Fruit fly (Drosophila melanogaster) whole organism, embryonic: ENCODE measurements around the gene vers.

Experiments used
- Aef1 ChIP-seq: fragments of 200-800 bp; sonication (Bioruptor generic); IDR thresholded peaks from 3 replicates; pipeline ENCODE4 v1.3.6; 2022; ENCODE audit warnings: missing biosample characterization, missing genetic modification characterization
- CG12659 ChIP-seq: fragments of 200-800 bp; sonication (Bioruptor generic); optimal IDR thresholded peaks from 3 replicates; lab custom pipeline; 2017; ENCODE audit warnings: mild to moderate bottlenecking, missing biosample characterization, missing genetic modification reagents, missing genetic modification characterization
- CG13287 ChIP-seq: fragments of 200-800 bp; sonication (Bioruptor generic); IDR thresholded peaks from 2 replicates; pipeline ENCODE4 v1.3.6; 2022; ENCODE audit warnings: missing biosample characterization, missing genetic modification characterization; ENCODE audit not compliant: partially characterized antibody
- CG13296 ChIP-seq: fragments of 200-800 bp; sonication (Bioruptor generic); optimal IDR thresholded peaks from 3 replicates; lab custom pipeline; 2018; ENCODE audit warnings: missing biosample characterization, mild to moderate bottlenecking, missing genetic modification characterization
- CG16813 ChIP-seq: fragments of 200-800 bp; sonication (Bioruptor generic); IDR thresholded peaks from 3 replicates; pipeline ENCODE4 v1.3.6; 2022; ENCODE audit warnings: missing biosample characterization, missing genetic modification characterization; ENCODE audit not compliant: partially characterized antibody
- CG17359 ChIP-seq: fragments of 200-800 bp; sonication (Bioruptor generic); optimal IDR thresholded peaks from 3 replicates; lab custom pipeline; 2018; ENCODE audit warnings: missing biosample characterization, mild to moderate bottlenecking, missing genetic modification characterization, moderate library complexity
- CG17912 ChIP-seq: fragments of 200-800 bp; sonication (Bioruptor generic); optimal IDR thresholded peaks from 2 replicates; lab custom pipeline; 2018; ENCODE audit warnings: missing biosample characterization, mild to moderate bottlenecking, missing genetic modification characterization
- CG2875 ChIP-seq: fragments of 200-800 bp; sonication (Bioruptor generic); optimal IDR thresholded peaks from 2 replicates; lab custom pipeline; 2017; ENCODE audit warnings: missing biosample characterization, mild to moderate bottlenecking, missing genetic modification characterization, missing genetic modification reagents
- CG32767 ChIP-seq: fragments of 200-800 bp; sonication (Bioruptor generic); IDR thresholded peaks from 2 replicates; pipeline ENCODE4 v1.3.6; 2022; ENCODE audit warnings: missing biosample characterization, missing genetic modification characterization
- CG3407 ChIP-seq: fragments of 200-800 bp; sonication (Bioruptor generic); optimal IDR thresholded peaks from 2 replicates; lab custom pipeline; 2018; ENCODE audit warnings: missing biosample characterization, mild to moderate bottlenecking, missing genetic modification characterization
- CG34422 ChIP-seq: fragments of 200-800 bp; sonication (Bioruptor generic); IDR thresholded peaks from 3 replicates; pipeline ENCODE4 v1.3.6; 2022; ENCODE audit warnings: missing biosample characterization, missing genetic modification characterization
- CG43689 ChIP-seq: fragments of 200-800 bp; sonication (Bioruptor generic); IDR thresholded peaks from 2 replicates; pipeline ENCODE4 v1.3.6; 2022; ENCODE audit warnings: missing biosample characterization, missing genetic modification characterization
- CG4854 ChIP-seq: fragments of 200-800 bp; sonication (Bioruptor generic); optimal IDR thresholded peaks from 2 replicates; lab custom pipeline; 2016; ENCODE audit warnings: missing biosample characterization, missing genetic modification characterization, inconsistent platforms
- CG7556 ChIP-seq: fragments of 200-800 bp; sonication (Bioruptor generic); optimal IDR thresholded peaks from 2 replicates; lab custom pipeline; 2017; ENCODE audit warnings: missing biosample characterization, mild to moderate bottlenecking, missing genetic modification characterization
- CrebB ChIP-seq: fragments of 200-800 bp; sonication (Bioruptor generic); optimal IDR thresholded peaks from 3 replicates; lab custom pipeline; 2018; ENCODE audit warnings: missing biosample characterization, mild to moderate bottlenecking, missing genetic modification characterization
- Dip2 ChIP-seq: fragments of 200-800 bp; sonication (Bioruptor generic); IDR thresholded peaks from 2 replicates; pipeline ENCODE4 v1.3.6; 2022; ENCODE audit warnings: missing biosample characterization, missing genetic modification characterization
- E2f1 ChIP-seq: fragments of 200-800 bp; sonication (Bioruptor generic); IDR thresholded peaks from 2 replicates; pipeline ENCODE4 v1.3.6; 2022; ENCODE audit warnings: missing biosample characterization, missing genetic modification characterization
- Hr39 ChIP-seq: fragments of >200 bp; optimal IDR thresholded peaks from 2 replicates; lab custom pipeline; 2017
- MBD-R2 ChIP-seq: fragments of 200-800 bp; sonication (Bioruptor generic); IDR thresholded peaks from 2 replicates; pipeline ENCODE4 v1.3.6; 2022; ENCODE audit warnings: missing biosample characterization, missing genetic modification characterization
- Med ChIP-seq: fragments of 200-800 bp; sonication (Bioruptor generic); peaks from one replicate; lab custom pipeline; 2016; ENCODE audit warnings: missing biosample characterization, missing genetic modification characterization, mild to moderate bottlenecking, inconsistent platforms, moderate library complexity
- NFAT ChIP-seq: fragments of 200-800 bp; sonication (Bioruptor generic); IDR thresholded peaks from 2 replicates; pipeline ENCODE4 v1.3.6; 2022; ENCODE audit warnings: missing biosample characterization, missing genetic modification characterization
- Nf-YC ChIP-seq: fragments of 200-800 bp; optimal IDR thresholded peaks from 3 replicates; lab custom pipeline; 2019; ENCODE audit warnings: missing biosample characterization, mild to moderate bottlenecking, missing genetic modification characterization, moderate library complexity
- Opbp ChIP-seq: fragments of 200-800 bp; sonication (Bioruptor generic); IDR thresholded peaks from 3 replicates; pipeline ENCODE4 v1.3.6; 2022; ENCODE audit warnings: missing biosample characterization, missing genetic modification characterization; ENCODE audit not compliant: partially characterized antibody
- Optix ChIP-seq: fragments of 200-800 bp; sonication (Bioruptor generic); IDR thresholded peaks from 3 replicates; pipeline ENCODE4 v1.3.6; 2022; ENCODE audit warnings: missing biosample characterization, missing genetic modification characterization
- Rfx ChIP-seq: fragments of 200-800 bp; sonication (Bioruptor generic); IDR thresholded peaks from 2 replicates; pipeline ENCODE4 v1.3.6; 2022; ENCODE audit warnings: missing biosample characterization, missing genetic modification characterization
- Sry-δ ChIP-seq: fragments of 200-800 bp; sonication (Bioruptor generic); optimal IDR thresholded peaks from 2 replicates; lab custom pipeline; 2016; ENCODE audit warnings: missing biosample characterization, missing genetic modification characterization
- Usf ChIP-seq: fragments of 200-800 bp; sonication (Bioruptor generic); optimal IDR thresholded peaks from 2 replicates; lab custom pipeline; 2017; ENCODE audit warnings: missing genotype, missing biosample characterization, missing genetic modification characterization
- bigmax ChIP-seq: fragments of 200-800 bp; sonication (Bioruptor generic); optimal IDR thresholded peaks from 2 replicates; lab custom pipeline; 2018; ENCODE audit warnings: missing biosample characterization, mild to moderate bottlenecking, missing genetic modification characterization
- cg ChIP-seq: fragments of 200-800 bp; sonication (Bioruptor generic); optimal IDR thresholded peaks from 3 replicates; lab custom pipeline; 2019; ENCODE audit warnings: missing biosample characterization, mild to moderate bottlenecking, missing genetic modification characterization, moderate library complexity
- da ChIP-seq: fragments of 200-800 bp; sonication (Bioruptor generic); optimal IDR thresholded peaks from 2 replicates; lab custom pipeline; 2016; ENCODE audit warnings: missing biosample characterization, missing genetic modification characterization
- dan ChIP-seq: fragments of 200-800 bp; sonication (Bioruptor generic); IDR thresholded peaks from 2 replicates; pipeline ENCODE4 v1.3.6; 2022; ENCODE audit warnings: missing biosample characterization, missing genetic modification characterization
- en ChIP-seq: fragments of 200-800 bp; sonication (Bioruptor generic); optimal IDR thresholded peaks from 2 replicates; lab custom pipeline; 2016; ENCODE audit warnings: missing biosample characterization, missing genetic modification characterization
- fu2 ChIP-seq: fragments of 200-800 bp; sonication (Bioruptor generic); optimal IDR thresholded peaks from 2 replicates; lab custom pipeline; 2016; ENCODE audit warnings: missing biosample characterization, missing genetic modification characterization
- gcm ChIP-seq: fragments of 200-800 bp; sonication (Bioruptor generic); optimal IDR thresholded peaks from 2 replicates; lab custom pipeline; 2019; ENCODE audit warnings: missing biosample characterization, mild to moderate bottlenecking, missing genetic modification characterization, moderate library complexity
- kni ChIP-seq: fragments of 200-800 bp; sonication (Bioruptor generic); optimal IDR thresholded peaks from 3 replicates; lab custom pipeline; 2017; ENCODE audit warnings: mild to moderate bottlenecking, missing biosample characterization, missing genetic modification reagents, missing genetic modification characterization
- nerfin-2 ChIP-seq: fragments of 200-800 bp; sonication (Bioruptor generic); IDR thresholded peaks from 2 replicates; pipeline ENCODE4 v1.3.6; 2022; ENCODE audit warnings: missing biosample characterization, missing genetic modification characterization; ENCODE audit not compliant: partially characterized antibody
- onecut ChIP-seq: fragments of 200-800 bp; sonication (Bioruptor generic); IDR thresholded peaks from 2 replicates; pipeline ENCODE4 v1.3.6; 2022; ENCODE audit warnings: missing biosample characterization, missing genetic modification characterization
- otp ChIP-seq: fragments of 200-800 bp; sonication (Bioruptor generic); IDR thresholded peaks from 3 replicates; pipeline ENCODE4, ENCODE4 v1.3.6; 2022; ENCODE audit warnings: missing biosample characterization, missing genetic modification characterization
- pros ChIP-seq: fragments of 200-800 bp; sonication (Bioruptor generic); optimal IDR thresholded peaks from 3 replicates; lab custom pipeline; 2019; ENCODE audit warnings: missing biosample characterization, mild to moderate bottlenecking, missing genetic modification characterization, moderate library complexity
- run ChIP-seq: fragments of 200-800 bp; sonication (Bioruptor generic); optimal IDR thresholded peaks from 3 replicates; lab custom pipeline; 2018; ENCODE audit warnings: missing biosample characterization, mild to moderate bottlenecking, missing genetic modification characterization
- sens ChIP-seq: fragments of 200-800 bp; sonication (Bioruptor generic); peaks from one replicate; lab custom pipeline; 2016; ENCODE audit warnings: missing biosample characterization, missing genetic modification characterization
- sna ChIP-seq: fragments of 200-800 bp; sonication (Bioruptor generic); IDR thresholded peaks from 2 replicates; pipeline ENCODE4 v1.3.6; 2022; ENCODE audit warnings: missing biosample characterization, missing genetic modification characterization; ENCODE audit not compliant: partially characterized antibody
- sr ChIP-seq: fragments of 200-800 bp; sonication (Bioruptor generic); IDR thresholded peaks from 3 replicates; pipeline ENCODE4 v1.3.6; 2022; ENCODE audit warnings: missing biosample characterization, missing genetic modification characterization
- stc ChIP-seq: fragments of 200-800 bp; sonication (Bioruptor generic); IDR thresholded peaks from 2 replicates; pipeline ENCODE4 v1.3.6; 2022; ENCODE audit warnings: missing biosample characterization, missing genetic modification characterization
- trem ChIP-seq: fragments of 200-800 bp; optimal IDR thresholded peaks from 3 replicates; lab custom pipeline; 2019; ENCODE audit warnings: missing biosample characterization, mild to moderate bottlenecking, missing genetic modification characterization, moderate library complexity
- ttk ChIP-seq: fragments of 200-800 bp; sonication (Bioruptor generic); IDR thresholded peaks from 2 replicates; pipeline ENCODE4 v2.1.2; 2022; ENCODE audit warnings: missing biosample characterization, missing genetic modification characterization
- tx ChIP-seq: fragments of 200-800 bp; sonication (Bioruptor generic); optimal IDR thresholded peaks from 2 replicates; lab custom pipeline; 2016; ENCODE audit warnings: missing biosample characterization, missing genetic modification characterization
- unc-4 ChIP-seq: fragments of 200-800 bp; sonication (Bioruptor generic); IDR thresholded peaks from 2 replicates; pipeline ENCODE4 v1.3.6; 2022; ENCODE audit warnings: missing biosample characterization, missing genetic modification characterization; ENCODE audit not compliant: partially characterized antibody

The vers gene

dm6 chr3L:12119875-12120485 is 4.1 kb downstream of the vers start, which contains the start of gene CG11560 (continued):
- TF ChIP-seq kni (GFP tag; lab: Kevin White, UChicago) (no peak), sna (GFP tag; lab: Robert Waterston, UW) (peak; percentile 55; the same call in 1 of the 2 replicates), CG17359 (tag; lab: Kevin White, UChicago) (peak; percentile 83), sr (GFP tag; lab: Robert Waterston, UW) (no peak), Sry-δ (peak; percentile 61), nerfin-2 (GFP tag; lab: Robert Waterston, UW) (peak; percentile 47; the same call in 1 of the 2 replicates), unc-4 (GFP tag; lab: Robert Waterston, UW) (peak; percentile 73), Optix (no peak)
- TF ChIP-seq, all 482 proteins: peak for 53

DNA sequence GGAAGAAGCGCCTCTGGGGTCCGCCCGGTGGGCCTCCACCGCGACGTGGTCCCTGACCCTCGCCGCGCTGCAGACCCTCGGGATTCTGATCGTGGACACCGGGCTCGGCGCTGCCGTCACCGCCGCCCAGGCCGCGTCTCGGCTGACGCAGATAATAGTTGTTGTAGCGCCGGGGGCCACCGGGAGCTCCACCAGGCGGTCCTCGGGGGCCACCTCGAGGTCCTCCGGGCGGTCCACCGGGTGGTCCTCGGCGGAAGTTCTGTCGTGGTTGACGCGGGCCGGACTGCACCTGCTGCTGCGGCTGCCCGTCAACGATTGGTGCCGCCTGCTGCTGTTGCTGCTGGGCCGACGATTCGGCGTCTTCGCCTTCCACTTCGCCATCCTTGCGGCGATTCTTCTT is 7.0 kb downstream of the vers start:
- no peak for TF ChIP-seq otp (GFP tag; lab: Robert Waterston, UW)
- TF ChIP-seq sens: peak; percentile 51
- TF ChIP-seq CG2875: no peak
- TF ChIP-seq CG17912 (GFP tag; lab: Kevin White, UChicago): no peak
- TF ChIP-seq CG16813 (GFP tag; lab: Robert Waterston, UW): 0 out of 3 replicates have a peak, but pooled peaks have one; percentile 15
- TF ChIP-seq CG4854 (GFP tag; lab: Kevin White, UChicago): no peak
- TF ChIP-seq Med (GFP tag; lab: Kevin White, UChicago): peak; percentile 10
- no peak for TF ChIP-seq fu2 (GFP tag; lab: Kevin White, UChicago)
- TF ChIP-seq CG7556: no peak
- TF ChIP-seq dan (GFP tag; lab: Robert Waterston, UW): no peak
- peak; percentile 76 for TF ChIP-seq Hr39 (lab: Kevin White, UChicago)
- no peak for TF ChIP-seq Dip2

dm6 chr3L:12124138-12124583 is 8.3 kb downstream of the vers start:
- TF ChIP-seq Usf (GFP tag; lab: Kevin White, UChicago): no peak
- peak; percentile 54; the same call in 1 of the 2 replicates for TF ChIP-seq NFAT (GFP tag; lab: Robert Waterston, UW)
- TF ChIP-seq MBD-R2: peak; percentile 70
- peak; percentile 53; the same call in 1 of the 2 replicates for TF ChIP-seq E2f1 (GFP tag; lab: Robert Waterston, UW)
- TF ChIP-seq Aef1 (GFP tag; lab: Robert Waterston, UW): no peak
- TF ChIP-seq Rfx: peak; percentile 39; the same call in 1 of the 2 replicates
- TF ChIP-seq stc (GFP tag; lab: Robert Waterston, UW): 0 out of 2 replicates have a peak, but pooled peaks have one; percentile 7
- peak; percentile 77 for TF ChIP-seq bigmax (GFP tag; lab: Kevin White, UChicago)
- TF ChIP-seq Opbp: peak; percentile 57; the same call in 2 of the 3 replicates
- peak; percentile 19 for TF ChIP-seq trem (tag; lab: Kevin White, UChicago)
- peak; percentile 100 for TF ChIP-seq cg (GFP tag; lab: Kevin White, UChicago)
- peak; percentile 13 for TF ChIP-seq run (tag; lab: Kevin White, UChicago)
- no peak for TF ChIP-seq tx (GFP tag; lab: Kevin White, UChicago)
- peak; percentile 86 for TF ChIP-seq CG32767 (GFP tag; lab: Robert Waterston, UW)
- TF ChIP-seq onecut: peak; percentile 33; the same call in 1 of the 2 replicates
- TF ChIP-seq CG13287 (GFP tag; lab: Robert Waterston, UW): peak; percentile 52; the same call in 1 of the 2 replicates
- peak; percentile 47 for TF ChIP-seq gcm
- TF ChIP-seq en (GFP tag; lab: Kevin White, UChicago): no peak
- peak; percentile 30 for TF ChIP-seq CG13296 (GFP tag; lab: Kevin White, UChicago)
- peak; percentile 86 for TF ChIP-seq Nf-YC (tag; lab: Kevin White, UChicago)
- TF ChIP-seq pros (GFP tag; lab: Kevin White, UChicago): peak; percentile 89
- peak; percentile 97 for TF ChIP-seq CG34422 (GFP tag; lab: Robert Waterston, UW)
- peak; percentile 57 for TF ChIP-seq CG12659
- no peak for TF ChIP-seq CG3407
- TF ChIP-seq ttk (GFP tag; lab: Robert Waterston, UW): peak; percentile 72; the same call in 1 of the 2 replicates
- TF ChIP-seq CrebB: peak; percentile 51
- TF ChIP-seq da: no peak
- no peak for TF ChIP-seq CG43689 (GFP tag; lab: Robert Waterston, UW)
